Worm (Caenorhabditis elegans) whole organism, L4 larva: Measurements from ENCODE around the gene dsb-3.

Experiments
- daf-12 ChIP-seq: fragments of 150-350 bp; optimal IDR thresholded peaks from 2 replicates; lab custom pipeline; 2014; ENCODE audit warnings: missing biosample characterization, missing genetic modification reagents, missing genetic modification characterization
- nhr-11 ChIP-seq: fragments of 150-350 bp; optimal IDR thresholded peaks from 2 replicates; lab custom pipeline; 2014; ENCODE audit warnings: missing biosample characterization, missing genetic modification characterization
- nhr-111 ChIP-seq: fragments of 200-800 bp; sonication (Bioruptor generic); optimal IDR thresholded peaks from 2 replicates; lab custom pipeline; 2018; ENCODE audit warnings: mild to moderate bottlenecking, missing genetic modification characterization, missing compliant biosample characterization
- nhr-237 ChIP-seq: sonication (generic microtip); optimal IDR thresholded peaks from 2 replicates; lab custom pipeline; 2017; ENCODE audit warnings: missing biosample characterization, missing genetic modification characterization
- nhr-41 ChIP-seq: fragments of 200-800 bp; sonication (Bioruptor generic); IDR thresholded peaks from 2 replicates; pipeline ENCODE4 v1.3.6; 2022; ENCODE audit warnings: missing genetic modification reagents, missing genetic modification characterization, missing compliant biosample characterization
- pha-4 ChIP-seq, 2 experiments: fragments of 150-350 bp in 1 of 2; fragments of 200-800 bp in 1 of 2; sonication (Bioruptor generic) in 1 of 2; IDR thresholded peaks in 1 of 2; optimal IDR thresholded peaks in 1 of 2; 2 replicates each; pipeline versions ENCODE4 v1.3.6 to Lab custom; 2014 to 2022; ENCODE audit warnings: missing genetic modification characterization in 2 of 2, missing genetic modification reagents in 2 of 2, missing biosample characterization in 1 of 2, missing compliant biosample characterization in 1 of 2
- sdz-12 ChIP-seq: fragments of 200-800 bp; sonication (Bioruptor generic); optimal IDR thresholded peaks from 2 replicates; lab custom pipeline; 2018; ENCODE audit warnings: mild to moderate bottlenecking, missing genetic modification characterization, missing compliant biosample characterization
- spr-3 ChIP-seq: fragments of 200-800 bp; sonication (Bioruptor generic); optimal IDR thresholded peaks from 2 replicates; lab custom pipeline; 2018; ENCODE audit warnings: mild to moderate bottlenecking, missing genetic modification characterization, missing compliant biosample characterization
- ztf-11 ChIP-seq: fragments of 150-350 bp; optimal IDR thresholded peaks from 2 replicates; lab custom pipeline; 2014; ENCODE audit warnings: missing biosample characterization, missing genetic modification characterization

DNA sequence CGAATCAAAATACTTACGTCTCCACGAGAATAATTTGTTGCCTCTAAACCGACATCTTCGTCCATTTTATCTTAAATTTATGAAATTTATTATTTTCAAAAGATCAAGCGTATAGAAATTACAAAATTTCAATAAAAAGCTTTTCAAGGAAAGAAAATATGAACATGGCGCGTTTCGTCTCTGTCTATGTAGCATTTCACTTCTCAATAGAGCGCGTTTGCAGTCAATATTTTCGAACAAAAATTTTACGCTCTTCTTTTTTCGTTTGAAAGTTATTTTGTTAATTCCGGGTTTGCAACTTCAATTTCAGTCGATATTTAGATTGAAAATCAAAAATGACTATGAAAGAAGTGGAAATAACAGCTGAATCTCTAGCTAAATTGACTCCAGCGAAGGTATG is 14.8 kb upstream of the dsb-3 start, which contains the start of the genes hcf-1 and swd-2.2:
- TF ChIP-seq nhr-11 (tag; lab: Kevin White, UChicago) (no peak), daf-12 (tag; lab: Kevin White, UChicago) (no peak), pha-4 (GFP tag; IDR thresholded peaks at IDR 0.05; lab: Robert Waterston, UW) (no peak), pha-4 (tag; optimal IDR thresholded peaks at IDR 0.05; lab: Kevin White, UChicago) (no peak), nhr-111 (GFP tag; lab: Kevin White, UChicago) (no peak), sdz-12 (GFP tag; lab: Kevin White, UChicago) (no peak), spr-3 (GFP tag; lab: Kevin White, UChicago) (no peak), ztf-11 (tag; lab: Kevin White, UChicago) (no peak), nhr-237 (tag; lab: Kevin White, UChicago) (no peak), nhr-41 (no peak)
